Fruit fly (Drosophila melanogaster) whole organism, embryonic: Measurements from ENCODE around the gene Df31.

Source experiments
- CG7357 ChIP-seq: fragments of 200-800 bp; sonication (Bioruptor generic); IDR thresholded peaks from 3 replicates; pipeline ENCODE4 v1.3.6; 2022; ENCODE audit warnings: missing biosample characterization, missing genetic modification characterization
- Sox102F ChIP-seq: fragments of 200-800 bp; sonication (Bioruptor generic); optimal IDR thresholded peaks from 2 replicates; lab custom pipeline; 2018; ENCODE audit warnings: missing biosample characterization, mild to moderate bottlenecking, missing genetic modification characterization, moderate library complexity

- TF ChIP-seq CG7357 (GFP tag; lab: Robert Waterston, UW) = no peak
- no peak for TF ChIP-seq Sox102F (GFP tag; lab: Kevin White, UChicago)
These were observed 3.2 kb upstream of the Df31 start for dm6 chr2L:21632909-21633308.
